Fruit fly (Drosophila melanogaster) whole organism, embryonic: Measurements from ENCODE around the gene CG46310.
A peak's percentile ranks its signal among the peaks of the same experiment; 100 is the strongest.

Experiments used
- Antp ChIP-seq: fragments of 200-800 bp; sonication (Bioruptor generic); optimal IDR thresholded peaks from 3 replicates; lab custom pipeline; 2016; ENCODE audit warnings: missing biosample characterization, missing genetic modification characterization
- CG10366 ChIP-seq: fragments of 200-800 bp; sonication (Bioruptor generic); IDR thresholded peaks from 2 replicates; pipeline ENCODE4 v1.3.6; 2022; ENCODE audit warnings: missing biosample characterization, missing genetic modification characterization
- CG10431 ChIP-seq: fragments of 200-800 bp; sonication (Bioruptor generic); optimal IDR thresholded peaks from 3 replicates; lab custom pipeline; 2018; ENCODE audit warnings: missing biosample characterization, mild to moderate bottlenecking, missing genetic modification characterization
- CG11456 ChIP-seq: fragments of 200-800 bp; sonication (Bioruptor generic); IDR thresholded peaks from 3 replicates; pipeline ENCODE4 v1.3.6; 2022; ENCODE audit warnings: missing biosample characterization, missing genetic modification characterization
- CG12104 ChIP-seq: fragments of 200-800 bp; sonication (Bioruptor generic); optimal IDR thresholded peaks from 3 replicates; lab custom pipeline; 2016; ENCODE audit warnings: missing biosample characterization, missing genetic modification characterization
- CG12659 ChIP-seq: fragments of 200-800 bp; sonication (Bioruptor generic); optimal IDR thresholded peaks from 3 replicates; lab custom pipeline; 2017; ENCODE audit warnings: mild to moderate bottlenecking, missing biosample characterization, missing genetic modification reagents, missing genetic modification characterization
- CG13624 ChIP-seq: fragments of 200-800 bp; sonication (Bioruptor generic); optimal IDR thresholded peaks from 2 replicates; lab custom pipeline; 2016; ENCODE audit warnings: missing biosample characterization, missing genetic modification characterization
- CG13894 ChIP-seq: fragments of 200-800 bp; sonication (Bioruptor generic); optimal IDR thresholded peaks from 3 replicates; lab custom pipeline; 2018; ENCODE audit warnings: missing biosample characterization, mild to moderate bottlenecking, missing genetic modification characterization, moderate library complexity
- CG14050 ChIP-seq: fragments of 200-800 bp; sonication (Bioruptor generic); IDR thresholded peaks from 3 replicates; pipeline ENCODE4 v1.3.6; 2022; ENCODE audit warnings: missing biosample characterization, missing genetic modification characterization
- CG15011 ChIP-seq: fragments of 200-800 bp; sonication (Bioruptor generic); optimal IDR thresholded peaks from 3 replicates; lab custom pipeline; 2018; ENCODE audit warnings: missing biosample characterization, mild to moderate bottlenecking, missing genetic modification characterization
- CG1529 ChIP-seq: fragments of 200-800 bp; sonication (Bioruptor generic); optimal IDR thresholded peaks from 3 replicates; lab custom pipeline; 2018; ENCODE audit warnings: missing biosample characterization, missing genetic modification characterization
- CG1602 ChIP-seq: fragments of 200-800 bp; sonication (Bioruptor generic); optimal IDR thresholded peaks from 3 replicates; lab custom pipeline; 2016; ENCODE audit warnings: missing biosample characterization, missing genetic modification characterization
- CG17328 ChIP-seq: fragments of 200-800 bp; sonication (Bioruptor generic); IDR thresholded peaks from 2 replicates; pipeline ENCODE4 v1.3.6; 2022; ENCODE audit warnings: missing biosample characterization, missing genetic modification characterization
- CG2712 ChIP-seq: fragments of 200-800 bp; optimal IDR thresholded peaks from 3 replicates; lab custom pipeline; 2019; ENCODE audit warnings: missing biosample characterization, mild to moderate bottlenecking, missing genetic modification characterization, moderate library complexity
- CG42726 ChIP-seq: fragments of 200-800 bp; sonication (Bioruptor generic); IDR thresholded peaks from 2 replicates; pipeline ENCODE4 v1.3.6; 2022; ENCODE audit warnings: missing biosample characterization, missing genetic modification characterization; ENCODE audit not compliant: partially characterized antibody
- CG6175 ChIP-seq: fragments of 200-800 bp; sonication (Bioruptor generic); IDR thresholded peaks from 3 replicates; pipeline ENCODE4 v1.3.6; 2022; ENCODE audit warnings: missing biosample characterization, missing genetic modification characterization
- CG6689 ChIP-seq: fragments of 200-800 bp; sonication (Bioruptor generic); IDR thresholded peaks from 2 replicates; pipeline ENCODE4 v1.3.6; 2022; ENCODE audit warnings: missing biosample characterization, missing genetic modification characterization
- CG6765 ChIP-seq: fragments of 200-800 bp; sonication (Bioruptor generic); optimal IDR thresholded peaks from 3 replicates; lab custom pipeline; 2017; ENCODE audit warnings: missing biosample characterization, mild to moderate bottlenecking, missing genetic modification characterization
- CG7556 ChIP-seq: fragments of 200-800 bp; sonication (Bioruptor generic); optimal IDR thresholded peaks from 2 replicates; lab custom pipeline; 2017; ENCODE audit warnings: missing biosample characterization, mild to moderate bottlenecking, missing genetic modification characterization
- CG8290 ChIP-seq, 3 experiments: fragments of 200-800 bp; sonication (Bioruptor generic); optimal IDR thresholded peaks; 2 replicates each; lab custom pipeline; 2016 to 2019; ENCODE audit warnings: missing biosample characterization in 3 of 3, missing genetic modification characterization in 3 of 3, mild to moderate bottlenecking in 2 of 3, moderate library complexity in 1 of 3
- CG8924 ChIP-seq: fragments of 200-800 bp; optimal IDR thresholded peaks from 3 replicates; lab custom pipeline; 2019; ENCODE audit warnings: missing biosample characterization, mild to moderate bottlenecking, missing genetic modification characterization, moderate library complexity
- Camta ChIP-seq: fragments of 200-800 bp; sonication (Bioruptor generic); optimal IDR thresholded peaks from 2 replicates; lab custom pipeline; 2016; ENCODE audit warnings: missing biosample characterization, missing genetic modification characterization
- Dll ChIP-seq: fragments of 200-800 bp; sonication (Bioruptor generic); IDR thresholded peaks from 4 replicates; pipeline ENCODE4 v1.3.6; 2022; ENCODE audit warnings: missing biosample characterization, missing genetic modification characterization; ENCODE audit not compliant: partially characterized antibody
- Elba2 ChIP-seq: fragments of 200-800 bp; sonication (Bioruptor generic); optimal IDR thresholded peaks from 3 replicates; lab custom pipeline; 2016; ENCODE audit warnings: missing biosample characterization, missing genetic modification characterization
- Gsc ChIP-seq: fragments of 200-800 bp; sonication (Bioruptor generic); IDR thresholded peaks from 2 replicates; pipeline ENCODE4 v1.3.6; 2022; ENCODE audit warnings: missing biosample characterization, missing genetic modification characterization
- Hsf ChIP-seq: fragments of 200-800 bp; sonication (Bioruptor generic); optimal IDR thresholded peaks from 3 replicates; lab custom pipeline; 2016; ENCODE audit warnings: missing biosample characterization, missing genetic modification characterization
- Kr ChIP-seq: fragments of 200-800 bp; sonication (Bioruptor generic); optimal IDR thresholded peaks from 2 replicates; lab custom pipeline; 2017; ENCODE audit warnings: missing biosample characterization, mild to moderate bottlenecking, missing genetic modification characterization
- Lpt ChIP-seq: fragments of >200 bp; optimal IDR thresholded peaks from 2 replicates; lab custom pipeline; 2018; ENCODE audit warnings: missing biosample characterization, missing genetic modification characterization
- MBD-R2 ChIP-seq: fragments of 200-800 bp; sonication (Bioruptor generic); IDR thresholded peaks from 2 replicates; pipeline ENCODE4 v1.3.6; 2022; ENCODE audit warnings: missing biosample characterization, missing genetic modification characterization
- Meics ChIP-seq: fragments of 200-800 bp; sonication (Bioruptor generic); optimal IDR thresholded peaks from 2 replicates; lab custom pipeline; 2017; ENCODE audit warnings: missing biosample characterization, mild to moderate bottlenecking, missing genetic modification characterization
- Mes4 ChIP-seq: fragments of 200-800 bp; sonication (Bioruptor generic); optimal IDR thresholded peaks from 2 replicates; lab custom pipeline; 2016; ENCODE audit warnings: missing biosample characterization, missing genetic modification characterization
- Ravus ChIP-seq: fragments of 200-800 bp; sonication (Bioruptor generic); IDR thresholded peaks from 2 replicates; pipeline ENCODE4 v1.3.6; 2022; ENCODE audit warnings: missing biosample characterization, missing genetic modification characterization
- Taf1 ChIP-seq: fragments of 200-800 bp; sonication (Bioruptor generic); IDR thresholded peaks from 2 replicates; pipeline ENCODE4 v1.3.6; 2022; ENCODE audit warnings: missing biosample characterization, missing genetic modification characterization
- Xrp1 ChIP-seq: fragments of 200-800 bp; sonication (Bioruptor generic); IDR thresholded peaks from 2 replicates; pipeline ENCODE4 v1.3.6; 2022; ENCODE audit warnings: missing biosample characterization, missing genetic modification characterization
- ap ChIP-seq: fragments of 200-800 bp; sonication (Bioruptor generic); IDR thresholded peaks from 2 replicates; pipeline ENCODE4 v1.3.6; 2022; ENCODE audit warnings: missing biosample characterization, missing genetic modification characterization
- bsh ChIP-seq, 2 experiments: fragments of 200-800 bp; sonication (Bioruptor generic); optimal IDR thresholded peaks; 2 replicates each; lab custom pipeline; 2017 to 2018; ENCODE audit warnings: mild to moderate bottlenecking in 2 of 2, missing biosample characterization in 2 of 2, missing genetic modification characterization in 2 of 2, moderate library complexity in 1 of 2
- cg ChIP-seq: fragments of 200-800 bp; sonication (Bioruptor generic); optimal IDR thresholded peaks from 3 replicates; lab custom pipeline; 2019; ENCODE audit warnings: missing biosample characterization, mild to moderate bottlenecking, missing genetic modification characterization, moderate library complexity
- dimm ChIP-seq: fragments of 200-800 bp; sonication (Bioruptor generic); IDR thresholded peaks from 2 replicates; pipeline ENCODE4 v1.3.6; 2022; ENCODE audit warnings: missing biosample characterization, missing genetic modification characterization
- disco-r ChIP-seq: fragments of 200-800 bp; sonication (Bioruptor generic); optimal IDR thresholded peaks from 2 replicates; lab custom pipeline; 2016; ENCODE audit warnings: missing biosample characterization, missing genetic modification characterization
- gem ChIP-seq: fragments of 200-800 bp; sonication (Bioruptor generic); optimal IDR thresholded peaks from 2 replicates; lab custom pipeline; 2019; ENCODE audit warnings: missing biosample characterization, mild to moderate bottlenecking, missing genetic modification characterization, moderate library complexity
- h ChIP-seq: fragments of >200 bp; optimal IDR thresholded peaks from 2 replicates; lab custom pipeline; 2017
- hth ChIP-seq: fragments of >200 bp; optimal IDR thresholded peaks from 2 replicates; lab custom pipeline; 2017; ENCODE audit warnings: inconsistent platforms
- kni ChIP-seq: fragments of 200-800 bp; sonication (Bioruptor generic); optimal IDR thresholded peaks from 3 replicates; lab custom pipeline; 2017; ENCODE audit warnings: mild to moderate bottlenecking, missing biosample characterization, missing genetic modification reagents, missing genetic modification characterization
- lilli ChIP-seq: fragments of 200-800 bp; sonication (Bioruptor generic); optimal IDR thresholded peaks from 3 replicates; lab custom pipeline; 2016; ENCODE audit warnings: missing biosample characterization, missing genetic modification characterization
- phol ChIP-seq: fragments of 200-800 bp; sonication (Bioruptor generic); optimal IDR thresholded peaks from 3 replicates; lab custom pipeline; 2018; ENCODE audit warnings: missing biosample characterization, mild to moderate bottlenecking, missing genetic modification characterization, moderate library complexity
- psq ChIP-seq: fragments of 200-800 bp; sonication (Bioruptor generic); optimal IDR thresholded peaks from 2 replicates; lab custom pipeline; 2017; ENCODE audit warnings: missing biosample characterization, missing genetic modification characterization
- rib ChIP-seq: fragments of 200-800 bp; sonication (Bioruptor generic); IDR thresholded peaks from 2 replicates; pipeline ENCODE4 v1.3.6; 2022; ENCODE audit warnings: missing biosample characterization, missing genetic modification characterization
- sens-2 ChIP-seq: fragments of 200-800 bp; sonication (Bioruptor generic); IDR thresholded peaks from 2 replicates; pipeline ENCODE4 v1.3.6; 2022; ENCODE audit warnings: missing biosample characterization, missing genetic modification characterization
- tap ChIP-seq: fragments of 200-800 bp; optimal IDR thresholded peaks from 3 replicates; lab custom pipeline; 2019; ENCODE audit warnings: missing biosample characterization, mild to moderate bottlenecking, missing genetic modification characterization, moderate library complexity
- vfl ChIP-seq: fragments of 200-800 bp; sonication (Bioruptor generic); optimal IDR thresholded peaks from 2 replicates; lab custom pipeline; 2016; ENCODE audit warnings: missing biosample characterization, missing genetic modification characterization
- zfh1 ChIP-seq: fragments of 200-800 bp; sonication (Bioruptor generic); IDR thresholded peaks from 3 replicates; pipeline ENCODE4 v1.3.6; 2022; ENCODE audit warnings: missing biosample characterization, missing genetic modification characterization

CG46310 gene

DNA sequence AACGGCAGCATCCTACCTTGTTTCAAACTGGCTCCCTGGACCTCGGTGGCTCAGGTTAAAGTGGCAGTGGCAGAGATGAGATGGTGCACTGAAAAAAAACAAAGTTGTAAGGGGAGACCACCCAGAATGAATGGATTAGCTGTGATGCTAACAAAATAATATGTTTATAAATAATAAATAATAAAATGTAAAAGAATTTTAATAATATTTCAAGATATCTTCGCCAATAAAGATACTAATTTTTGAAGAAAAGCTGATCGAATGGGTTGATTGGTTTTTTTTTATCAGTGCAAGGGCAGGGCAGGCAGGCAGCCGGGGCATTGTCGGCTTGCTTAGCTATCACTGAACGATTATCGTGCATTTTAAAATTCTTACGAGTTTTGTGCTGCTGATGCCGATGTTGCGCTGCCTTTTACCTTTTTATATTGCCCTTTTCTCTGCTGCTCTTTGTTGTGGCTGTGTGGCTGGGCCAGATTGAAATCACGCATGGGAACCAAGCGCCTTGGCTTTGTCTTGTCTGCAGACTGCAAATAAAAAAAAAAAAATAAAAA is 24.6 kb upstream of the CG46310 start (continued):
- no peak for TF ChIP-seq CG12104 (GFP tag; lab: Kevin White, UChicago)
- TF ChIP-seq CG14050: no peak
- no peak for TF ChIP-seq CG10431
- TF ChIP-seq h (lab: Kevin White, UChicago): no peak
- TF ChIP-seq CG42726 (GFP tag; lab: Robert Waterston, UW): no peak
- no peak for TF ChIP-seq Taf1 (GFP tag; lab: Robert Waterston, UW)
- TF ChIP-seq dimm: no peak
- peak; percentile 47 for TF ChIP-seq CG7556
- peak; percentile 65 for TF ChIP-seq CG17328 (GFP tag; lab: Robert Waterston, UW)
- no peak for TF ChIP-seq Dll (GFP tag; lab: Robert Waterston, UW)
- peak; percentile 82 for TF ChIP-seq Xrp1 (GFP tag; lab: Robert Waterston, UW)
- TF ChIP-seq Gsc (GFP tag; lab: Robert Waterston, UW): no peak
- no peak for TF ChIP-seq sens-2 (GFP tag; lab: Robert Waterston, UW)
- TF ChIP-seq CG6689 (GFP tag; lab: Robert Waterston, UW): peak; percentile 48; the same call in 1 of the 2 replicates
- TF ChIP-seq CG6765 (GFP tag; lab: Kevin White, UChicago): no peak
- no peak; the same call in 1 of the 2 replicates for TF ChIP-seq CG10366 (GFP tag; lab: Robert Waterston, UW)
- peak; percentile 46 for TF ChIP-seq CG8924 (tag; lab: Kevin White, UChicago)
- TF ChIP-seq CG11456 (GFP tag; lab: Robert Waterston, UW): no peak
- peak; percentile 15 for TF ChIP-seq CG8290 (GFP tag; optimal IDR thresholded peaks at IDR 0.05; lab: Kevin White, UChicago)
- TF ChIP-seq CG8290 (tag; optimal IDR thresholded peaks at IDR 0.05; lab: Kevin White, UChicago): no peak
- no peak for TF ChIP-seq hth (lab: Kevin White, UChicago)
- TF ChIP-seq Ravus: no peak
- no peak for TF ChIP-seq psq (GFP tag; lab: Kevin White, UChicago)
- peak; percentile 52 for TF ChIP-seq kni (GFP tag; lab: Kevin White, UChicago)
- no peak for TF ChIP-seq disco-r (GFP tag; lab: Kevin White, UChicago)
- peak; percentile 73 for TF ChIP-seq CG2712 (tag; lab: Kevin White, UChicago)
- TF ChIP-seq ap (GFP tag; lab: Robert Waterston, UW): no peak
- TF ChIP-seq Mes4 (GFP tag; lab: Kevin White, UChicago): no peak
- peak; percentile 56 for TF ChIP-seq phol (tag; lab: Kevin White, UChicago)
- no peak for TF ChIP-seq MBD-R2 (GFP tag; lab: Robert Waterston, UW)
- TF ChIP-seq vfl: no peak
- no peak for TF ChIP-seq CG1529 (GFP tag; lab: Kevin White, UChicago)
- no peak for TF ChIP-seq tap (tag; lab: Kevin White, UChicago)
- no peak for TF ChIP-seq CG13894 (tag; lab: Kevin White, UChicago)
- TF ChIP-seq Meics (GFP tag; lab: Kevin White, UChicago): no peak
- TF ChIP-seq rib: no peak
- TF ChIP-seq CG15011 (GFP tag; lab: Kevin White, UChicago): no peak
- TF ChIP-seq Kr (GFP tag; lab: Kevin White, UChicago): no peak
- no peak for TF ChIP-seq CG13624 (GFP tag; lab: Kevin White, UChicago)
- TF ChIP-seq Camta (GFP tag; lab: Kevin White, UChicago): no peak
- peak; percentile 64 for TF ChIP-seq gem (tag; lab: Kevin White, UChicago)
- TF ChIP-seq Hsf (GFP tag; lab: Kevin White, UChicago): no peak
- TF ChIP-seq zfh1 (GFP tag; lab: Robert Waterston, UW): 0 out of 3 replicates have a peak, but pooled peaks have one; percentile 8
- TF ChIP-seq bsh (GFP tag; optimal IDR thresholded peaks at IDR 0.05; lab: Kevin White, UChicago): peak; percentile 62 to 65
- TF ChIP-seq Antp (GFP tag; lab: Kevin White, UChicago): no peak
- TF ChIP-seq CG6175 (GFP tag; lab: Robert Waterston, UW): no peak
- no peak for TF ChIP-seq CG12659 (GFP tag; lab: Kevin White, UChicago)
- no peak for TF ChIP-seq Lpt (GFP tag; lab: Kevin White, UChicago)
- no peak for TF ChIP-seq lilli (GFP tag; lab: Kevin White, UChicago)
- TF ChIP-seq CG1602 (GFP tag; lab: Kevin White, UChicago): peak; percentile 12
- peak; percentile 18 for TF ChIP-seq Elba2 (GFP tag; lab: Kevin White, UChicago)
- no peak for TF ChIP-seq cg (GFP tag; lab: Kevin White, UChicago)
